Fruit fly (Drosophila melanogaster) whole organism, embryonic: ENCODE results near the gene ATPsynD.
A peak's percentile ranks its signal among the peaks of the same experiment; 100 is the strongest.

ENCODE experiments used
- Atf3 ChIP-seq: fragments of 200-800 bp; sonication (Bioruptor generic); optimal IDR thresholded peaks from 3 replicates; lab custom pipeline; 2016; ENCODE audit warnings: missing biosample characterization, missing genetic modification characterization
- CG10267 ChIP-seq: fragments of 200-800 bp; sonication (Bioruptor generic); optimal IDR thresholded peaks from 2 replicates; lab custom pipeline; 2018; ENCODE audit warnings: missing biosample characterization, mild to moderate bottlenecking, missing genetic modification characterization, moderate library complexity
- CG12155 ChIP-seq: fragments of 200-800 bp; sonication (Bioruptor generic); optimal IDR thresholded peaks from 3 replicates; lab custom pipeline; 2016; ENCODE audit warnings: missing biosample characterization, missing genetic modification characterization
- CG12659 ChIP-seq: fragments of 200-800 bp; sonication (Bioruptor generic); optimal IDR thresholded peaks from 3 replicates; lab custom pipeline; 2017; ENCODE audit warnings: mild to moderate bottlenecking, missing biosample characterization, missing genetic modification reagents, missing genetic modification characterization
- CG1529 ChIP-seq: fragments of 200-800 bp; sonication (Bioruptor generic); optimal IDR thresholded peaks from 3 replicates; lab custom pipeline; 2018; ENCODE audit warnings: missing biosample characterization, missing genetic modification characterization
- CG16863 ChIP-seq: fragments of 200-800 bp; sonication (Bioruptor generic); optimal IDR thresholded peaks from 3 replicates; lab custom pipeline; 2016; ENCODE audit warnings: missing biosample characterization, missing genetic modification characterization
- CG17568 ChIP-seq: fragments of 200-800 bp; sonication (Bioruptor generic); optimal IDR thresholded peaks from 2 replicates; lab custom pipeline; 2018; ENCODE audit warnings: missing biosample characterization, mild to moderate bottlenecking, missing genetic modification characterization, moderate library complexity
- CG18599 ChIP-seq: fragments of 200-800 bp; sonication (Bioruptor generic); optimal IDR thresholded peaks from 3 replicates; lab custom pipeline; 2017; ENCODE audit warnings: missing biosample characterization, missing genetic modification characterization, mild to moderate bottlenecking, moderate library complexity, missing genetic modification reagents
- CG2889 ChIP-seq: fragments of 200-800 bp; sonication (Bioruptor generic); IDR thresholded peaks from 3 replicates; pipeline ENCODE4 v1.3.6; 2022; ENCODE audit warnings: missing biosample characterization, missing genetic modification characterization
- CG30431 ChIP-seq: fragments of 200-800 bp; sonication (Bioruptor generic); optimal IDR thresholded peaks from 2 replicates; lab custom pipeline; 2017; ENCODE audit warnings: missing biosample characterization, missing genetic modification characterization
- CG3065 ChIP-seq: fragments of 200-800 bp; sonication (Bioruptor generic); optimal IDR thresholded peaks from 2 replicates; lab custom pipeline; 2016; ENCODE audit warnings: missing biosample characterization, missing genetic modification characterization
- CG31224 ChIP-seq: fragments of 200-800 bp; sonication (Bioruptor generic); IDR thresholded peaks from 2 replicates; pipeline ENCODE4 v1.3.6; 2022; ENCODE audit warnings: missing biosample characterization, missing genetic modification characterization
- CG31441 ChIP-seq: fragments of 200-800 bp; sonication (Bioruptor generic); IDR thresholded peaks from 2 replicates; pipeline ENCODE4 v1.3.6; 2022; ENCODE audit warnings: missing biosample characterization, missing genetic modification characterization
- CG3726 ChIP-seq: fragments of 200-800 bp; sonication (Bioruptor generic); IDR thresholded peaks from 3 replicates; pipeline ENCODE4, ENCODE4 v1.3.6; 2022; ENCODE audit warnings: missing biosample characterization, missing genetic modification characterization
- CG4282 ChIP-seq: fragments of 200-800 bp; sonication (Bioruptor generic); optimal IDR thresholded peaks from 2 replicates; lab custom pipeline; 2016; ENCODE audit warnings: missing biosample characterization, missing genetic modification characterization
- CG4424 ChIP-seq: fragments of 200-800 bp; sonication (Bioruptor generic); optimal IDR thresholded peaks from 3 replicates; lab custom pipeline; 2016; ENCODE audit warnings: missing biosample characterization, missing genetic modification characterization
- CG4820 ChIP-seq: fragments of 200-800 bp; sonication (Bioruptor generic); optimal IDR thresholded peaks from 3 replicates; lab custom pipeline; 2016; ENCODE audit warnings: missing biosample characterization, missing genetic modification characterization
- CG6689 ChIP-seq: fragments of 200-800 bp; sonication (Bioruptor generic); IDR thresholded peaks from 2 replicates; pipeline ENCODE4 v1.3.6; 2022; ENCODE audit warnings: missing biosample characterization, missing genetic modification characterization
- CG7271 ChIP-seq: fragments of 200-800 bp; sonication (Bioruptor generic); optimal IDR thresholded peaks from 2 replicates; lab custom pipeline; 2018; ENCODE audit warnings: missing biosample characterization, mild to moderate bottlenecking, missing genetic modification characterization, moderate library complexity
- CG8388 ChIP-seq: fragments of 200-800 bp; sonication (Bioruptor generic); optimal IDR thresholded peaks from 2 replicates; lab custom pipeline; 2019; ENCODE audit warnings: missing biosample characterization, mild to moderate bottlenecking, missing genetic modification characterization, moderate library complexity
- CG8924 ChIP-seq: fragments of 200-800 bp; optimal IDR thresholded peaks from 3 replicates; lab custom pipeline; 2019; ENCODE audit warnings: missing biosample characterization, mild to moderate bottlenecking, missing genetic modification characterization, moderate library complexity
- CG9817 ChIP-seq: fragments of 200-800 bp; sonication (Bioruptor generic); optimal IDR thresholded peaks from 2 replicates; lab custom pipeline; 2018; ENCODE audit warnings: missing biosample characterization, mild to moderate bottlenecking, missing genetic modification characterization, moderate library complexity
- CG9932 ChIP-seq: fragments of 200-800 bp; sonication (Bioruptor generic); IDR thresholded peaks from 2 replicates; pipeline ENCODE4 v1.3.6; 2022; ENCODE audit warnings: missing biosample characterization, missing genetic modification characterization
- CTCF ChIP-seq: fragments of 200-800 bp; sonication (Bioruptor generic); optimal IDR thresholded peaks from 2 replicates; lab custom pipeline; 2017; ENCODE audit warnings: missing biosample characterization, mild to moderate bottlenecking, missing genetic modification characterization, moderate library complexity
- Doc3 ChIP-seq: fragments of 200-800 bp; sonication (Bioruptor generic); IDR thresholded peaks from 3 replicates; pipeline ENCODE4 v1.3.6; 2022; ENCODE audit warnings: missing biosample characterization, missing genetic modification characterization; ENCODE audit not compliant: partially characterized antibody
- HLH4C ChIP-seq: fragments of 200-800 bp; sonication (Bioruptor generic); IDR thresholded peaks from 3 replicates; pipeline ENCODE4 v1.3.6; 2022; ENCODE audit warnings: missing biosample characterization, missing genetic modification characterization; ENCODE audit not compliant: partially characterized antibody
- Hr3 ChIP-seq: fragments of 200-800 bp; sonication (Bioruptor generic); optimal IDR thresholded peaks from 3 replicates; lab custom pipeline; 2016; ENCODE audit warnings: missing biosample characterization, missing genetic modification characterization
- Lhr ChIP-seq: fragments of 200-800 bp; sonication (Bioruptor generic); optimal IDR thresholded peaks from 3 replicates; lab custom pipeline; 2017; ENCODE audit warnings: mild to moderate bottlenecking, missing biosample characterization, missing genetic modification reagents, missing genetic modification characterization
- Ptx1 ChIP-seq: fragments of 200-800 bp; sonication (Bioruptor generic); IDR thresholded peaks from 2 replicates; pipeline ENCODE4 v1.3.6; 2022; ENCODE audit warnings: missing biosample characterization, missing genetic modification characterization
- Scr ChIP-seq: fragments of 200-800 bp; sonication (Bioruptor generic); IDR thresholded peaks from 2 replicates; pipeline ENCODE4 v1.3.6; 2022; ENCODE audit warnings: missing biosample characterization, missing genetic modification characterization; ENCODE audit not compliant: partially characterized antibody
- Sox100B ChIP-seq: fragments of 200-800 bp; sonication (Bioruptor generic); optimal IDR thresholded peaks from 3 replicates; lab custom pipeline; 2018; ENCODE audit warnings: missing biosample characterization, mild to moderate bottlenecking, missing genetic modification characterization
- Vsx1 ChIP-seq: fragments of 200-800 bp; sonication (Bioruptor generic); optimal IDR thresholded peaks from 2 replicates; lab custom pipeline; 2017; ENCODE audit warnings: missing biosample characterization, mild to moderate bottlenecking, missing genetic modification characterization, missing genetic modification reagents
- ac ChIP-seq: fragments of 200-800 bp; sonication (Bioruptor generic); optimal IDR thresholded peaks from 3 replicates; lab custom pipeline; 2017; ENCODE audit warnings: missing biosample characterization, mild to moderate bottlenecking, missing genetic modification characterization
- ara ChIP-seq: fragments of 200-800 bp; sonication (Bioruptor generic); IDR thresholded peaks from 2 replicates; pipeline ENCODE4 v1.3.6; 2022; ENCODE audit warnings: missing biosample characterization, missing genetic modification characterization
- az2 ChIP-seq: fragments of 200-800 bp; sonication (Bioruptor generic); optimal IDR thresholded peaks from 3 replicates; lab custom pipeline; 2016; ENCODE audit warnings: missing biosample characterization, missing genetic modification characterization
- cato ChIP-seq: fragments of 200-800 bp; sonication (Bioruptor generic); optimal IDR thresholded peaks from 2 replicates; lab custom pipeline; 2016; ENCODE audit warnings: missing biosample characterization, missing genetic modification characterization, borderline replicate concordance
- croc ChIP-seq: fragments of 200-800 bp; sonication (Bioruptor generic); conservative IDR thresholded peaks from 3 replicates; pipeline ENCODE4 v1.3.6; 2022; ENCODE audit warnings: missing biosample characterization, missing genetic modification characterization
- dan ChIP-seq: fragments of 200-800 bp; sonication (Bioruptor generic); IDR thresholded peaks from 2 replicates; pipeline ENCODE4 v1.3.6; 2022; ENCODE audit warnings: missing biosample characterization, missing genetic modification characterization
- dimm ChIP-seq: fragments of 200-800 bp; sonication (Bioruptor generic); IDR thresholded peaks from 2 replicates; pipeline ENCODE4 v1.3.6; 2022; ENCODE audit warnings: missing biosample characterization, missing genetic modification characterization
- ewg ChIP-seq: fragments of 200-800 bp; sonication (Bioruptor generic); optimal IDR thresholded peaks from 3 replicates; lab custom pipeline; 2017; ENCODE audit warnings: mild to moderate bottlenecking, missing biosample characterization, missing genetic modification reagents, missing genetic modification characterization
- grau ChIP-seq: fragments of 200-800 bp; optimal IDR thresholded peaks from 3 replicates; lab custom pipeline; 2019; ENCODE audit warnings: missing biosample characterization, mild to moderate bottlenecking, missing genetic modification characterization, moderate library complexity
- lola ChIP-seq, 3 experiments: fragments of >200 bp in 2 of 3; fragments of 200-800 bp in 1 of 3; sonication (Bioruptor generic) in 1 of 3; optimal IDR thresholded peaks; 2 replicates each; lab custom pipeline; 2017 to 2019; ENCODE audit warnings: missing biosample characterization in 3 of 3, missing genetic modification characterization in 3 of 3, mild to moderate bottlenecking in 1 of 3, moderate library complexity in 1 of 3
- nom ChIP-seq: fragments of 200-800 bp; sonication (Bioruptor generic); optimal IDR thresholded peaks from 2 replicates; lab custom pipeline; 2017; ENCODE audit warnings: missing biosample characterization, missing genetic modification characterization, mild to moderate bottlenecking, moderate library complexity, missing genetic modification reagents
- org-1 ChIP-seq: fragments of 200-800 bp; sonication (Bioruptor generic); optimal IDR thresholded peaks from 2 replicates; lab custom pipeline; 2017; ENCODE audit warnings: missing biosample characterization, missing genetic modification characterization
- peb ChIP-seq: fragments of 200-800 bp; sonication (Bioruptor generic); IDR thresholded peaks from 2 replicates; pipeline ENCODE4 v1.3.6; 2022; ENCODE audit warnings: missing biosample characterization, missing genetic modification characterization
- prd ChIP-seq, 3 experiments: fragments of >200 bp in 2 of 3; fragments of 200-800 bp in 1 of 3; sonication (Bioruptor generic) in 1 of 3; optimal IDR thresholded peaks in 2 of 3; IDR thresholded peaks in 1 of 3; 2 replicates in 2 of 3; 3 replicates in 1 of 3; pipeline versions ENCODE4 v1.3.6 to Lab custom; 2017 to 2022; ENCODE audit warnings: missing biosample characterization in 1 of 3, missing genetic modification characterization in 1 of 3
- row ChIP-seq: fragments of 200-800 bp; sonication (Bioruptor generic); IDR thresholded peaks from 3 replicates; pipeline ENCODE4 v1.3.6; 2022; ENCODE audit warnings: missing biosample characterization, missing genetic modification characterization
- ttk ChIP-seq: fragments of 200-800 bp; sonication (Bioruptor generic); IDR thresholded peaks from 2 replicates; pipeline ENCODE4 v2.1.2; 2022; ENCODE audit warnings: missing biosample characterization, missing genetic modification characterization
- unc-4 ChIP-seq: fragments of 200-800 bp; sonication (Bioruptor generic); IDR thresholded peaks from 2 replicates; pipeline ENCODE4 v1.3.6; 2022; ENCODE audit warnings: missing biosample characterization, missing genetic modification characterization; ENCODE audit not compliant: partially characterized antibody
- wor ChIP-seq: fragments of 200-800 bp; sonication (Bioruptor generic); IDR thresholded peaks from 2 replicates; pipeline ENCODE4 v1.3.6; 2022; ENCODE audit warnings: missing biosample characterization, missing genetic modification characterization
- zf30C ChIP-seq: fragments of 200-800 bp; sonication (Bioruptor generic); optimal IDR thresholded peaks from 3 replicates; lab custom pipeline; 2018; ENCODE audit warnings: missing biosample characterization, mild to moderate bottlenecking, missing genetic modification characterization

ATPsynD gene

dm6 chr3R:19073002-19073401, 21.8 kb upstream of the ATPsynD start (continued):
- no peak for TF ChIP-seq CG9932 (GFP tag; lab: Robert Waterston, UW)
- TF ChIP-seq CG9817 (tag; lab: Kevin White, UChicago) = no peak
- peak in 1 of 3 experiments; percentile 70 for TF ChIP-seq lola (GFP tag; optimal IDR thresholded peaks at IDR 0.05; lab: Kevin White, UChicago)
- TF ChIP-seq dimm = no peak
- no peak for TF ChIP-seq CG12659 (GFP tag; lab: Kevin White, UChicago)
- TF ChIP-seq ara (GFP tag; lab: Robert Waterston, UW) = peak; percentile 71; the same call in 1 of the 2 replicates
- no peak for TF ChIP-seq HLH4C (GFP tag; lab: Robert Waterston, UW)
- no peak for TF ChIP-seq prd (optimal IDR thresholded peaks at IDR 0.05; lab: Kevin White, UChicago)
- peak; percentile 73; the same call in 2 of the 3 replicates for TF ChIP-seq prd (GFP tag; IDR thresholded peaks at IDR 0.05; lab: Robert Waterston, UW)
- TF ChIP-seq Hr3 (GFP tag; lab: Kevin White, UChicago) = peak; percentile 11
- TF ChIP-seq CG31224 (GFP tag; lab: Robert Waterston, UW) = no peak
- peak; percentile 26 for TF ChIP-seq org-1 (GFP tag; lab: Kevin White, UChicago)
- TF ChIP-seq Sox100B = peak; percentile 70
- no peak for TF ChIP-seq Scr (GFP tag; lab: Robert Waterston, UW)
- peak; percentile 60 for TF ChIP-seq row (GFP tag; lab: Robert Waterston, UW)
- TF ChIP-seq CG12155 (GFP tag; lab: Kevin White, UChicago) = no peak
- TF ChIP-seq CG3065 (GFP tag; lab: Kevin White, UChicago) = no peak
- peak; percentile 66 for TF ChIP-seq croc (GFP tag; lab: Robert Waterston, UW)
- no peak for TF ChIP-seq CG17568 (GFP tag; lab: Kevin White, UChicago)
- TF ChIP-seq wor (GFP tag; lab: Robert Waterston, UW) = peak; percentile 52
- TF ChIP-seq CG7271 (tag; lab: Kevin White, UChicago) = peak; percentile 23
- TF ChIP-seq CG10267 (tag; lab: Kevin White, UChicago) = peak; percentile 47
- TF ChIP-seq ac (GFP tag; lab: Kevin White, UChicago) = no peak
- peak; percentile 74 for TF ChIP-seq Ptx1
- TF ChIP-seq CG8924 (tag; lab: Kevin White, UChicago) = peak; percentile 52
- peak; percentile 34 for TF ChIP-seq CG16863
- no peak for TF ChIP-seq ttk (GFP tag; lab: Robert Waterston, UW)
- TF ChIP-seq Vsx1 (GFP tag; lab: Kevin White, UChicago) = no peak
- TF ChIP-seq dan = no peak
- TF ChIP-seq peb (GFP tag; lab: Robert Waterston, UW) = peak; percentile 27; the same call in 1 of the 2 replicates
- no peak for TF ChIP-seq zf30C (GFP tag; lab: Kevin White, UChicago)
- TF ChIP-seq grau = peak; percentile 56
- peak; percentile 66 for TF ChIP-seq CG1529
- TF ChIP-seq CG8388 (GFP tag; lab: Kevin White, UChicago) = peak; percentile 59
- peak; percentile 79 for TF ChIP-seq CG31441 (GFP tag; lab: Robert Waterston, UW)
- peak; percentile 71 for TF ChIP-seq CG6689
- TF ChIP-seq CG18599 (GFP tag; lab: Kevin White, UChicago) = peak; percentile 16
- peak; percentile 26 for TF ChIP-seq Lhr (GFP tag; lab: Kevin White, UChicago)
- no peak for TF ChIP-seq Doc3 (GFP tag; lab: Robert Waterston, UW)
- TF ChIP-seq CG4282 (GFP tag; lab: Kevin White, UChicago) = no peak
- no peak for TF ChIP-seq cato (GFP tag; lab: Kevin White, UChicago)
- TF ChIP-seq CG4424 (GFP tag; lab: Kevin White, UChicago) = peak; percentile 67
- peak; percentile 51 for TF ChIP-seq ewg (GFP tag; lab: Kevin White, UChicago)
- no peak for TF ChIP-seq CG2889
- no peak for TF ChIP-seq unc-4
- TF ChIP-seq CG4820 (GFP tag; lab: Kevin White, UChicago) = peak; percentile 35
- TF ChIP-seq CG30431 = peak; percentile 44
- TF ChIP-seq nom (GFP tag; lab: Kevin White, UChicago) = peak; percentile 83
- TF ChIP-seq CG3726 = no peak
- peak; percentile 46 for TF ChIP-seq az2 (GFP tag; lab: Kevin White, UChicago)
- TF ChIP-seq Atf3 (GFP tag; lab: Kevin White, UChicago) = no peak
- no peak for TF ChIP-seq CTCF
